Fruit fly (Drosophila melanogaster) whole organism: Measurements from ENCODE around the gene CG18135.

Source experiments
- CG8478 ChIP-seq: fragments of >200 bp; optimal IDR thresholded peaks from 2 replicates; lab custom pipeline; 2018; ENCODE audit warnings: inconsistent platforms
- Dll ChIP-seq: fragments of >200 bp; optimal IDR thresholded peaks from 2 replicates; lab custom pipeline; 2017
- EcR ChIP-seq, 2 experiments: fragments of >200 bp; optimal IDR thresholded peaks; 2 replicates each; lab custom pipeline; 2017; ENCODE audit warnings: missing biosample characterization in 2 of 2, missing genetic modification characterization in 2 of 2, missing genetic modification reagents in 2 of 2
- pan ChIP-seq: fragments of >200 bp; optimal IDR thresholded peaks from 2 replicates; lab custom pipeline; 2017
- psq ChIP-seq: fragments of >200 bp; optimal IDR thresholded peaks from 2 replicates; lab custom pipeline; 2017
- usp ChIP-seq: fragments of >200 bp; optimal IDR thresholded peaks from 2 replicates; lab custom pipeline; 2017; ENCODE audit warnings: missing biosample characterization, missing genetic modification characterization, mixed read lengths

The CG18135 gene

DNA sequence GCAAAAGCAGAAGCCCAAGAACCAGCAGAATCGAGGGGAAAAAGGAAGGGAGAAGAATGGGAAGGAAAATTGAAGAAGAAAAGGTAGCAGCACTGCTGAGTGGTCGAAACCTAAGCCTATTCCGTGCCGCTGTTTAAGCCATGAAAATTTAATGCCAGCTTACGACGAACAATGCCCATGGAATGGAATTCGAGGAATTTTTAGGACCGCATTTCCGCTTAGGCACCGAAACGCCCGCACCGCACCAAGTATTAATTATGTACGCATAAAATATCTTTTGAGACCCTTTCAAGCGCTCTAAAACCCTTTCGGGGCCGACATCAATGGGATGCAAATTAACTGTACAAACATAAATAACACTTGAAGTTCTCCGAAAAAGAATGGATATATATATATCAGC, 38.0 kb upstream of the CG18135 start:
- TF ChIP-seq EcR (GFP tag; optimal IDR thresholded peaks at IDR 0.05; lab: Kevin White, UChicago) (no peak), psq (no peak), CG8478 (lab: Kevin White, UChicago) (no peak), pan (lab: Kevin White, UChicago) (no peak), Dll (lab: Kevin White, UChicago) (no peak), usp (GFP tag; lab: Kevin White, UChicago) (no peak)

DNA sequence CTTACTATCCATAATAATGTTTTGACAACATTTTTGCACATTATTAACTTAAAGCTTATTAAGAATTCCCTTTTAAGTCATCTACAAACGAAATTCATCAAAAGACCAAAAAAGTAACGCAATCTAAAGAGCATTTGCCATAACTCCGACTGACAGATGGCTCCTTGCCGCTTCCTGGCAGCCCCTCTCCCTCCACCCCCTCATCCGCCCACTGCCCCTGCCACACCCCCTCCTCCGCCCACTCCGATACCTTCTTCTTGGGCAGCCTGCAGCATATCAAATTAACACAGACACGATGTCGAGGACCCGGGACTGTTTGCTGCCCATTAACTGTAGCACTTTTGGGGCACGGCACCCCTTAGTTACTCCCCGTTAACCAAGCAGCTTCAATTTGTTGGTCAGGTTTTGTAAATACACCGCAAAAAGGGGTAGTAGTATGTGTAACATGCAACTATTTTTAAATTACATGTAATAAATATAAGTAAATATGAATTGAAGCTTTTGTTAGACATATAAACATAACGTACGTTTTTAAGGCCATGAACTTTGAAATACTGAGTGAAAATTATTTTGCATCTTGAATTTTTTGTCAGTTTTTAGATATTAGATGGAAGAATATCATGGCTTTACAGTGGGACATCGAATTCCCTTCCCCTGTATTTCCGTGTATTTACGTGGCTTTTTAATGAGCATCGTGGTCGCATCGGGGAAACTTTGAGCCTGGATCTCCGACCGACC, 37.2 kb upstream of the CG18135 start:
- TF ChIP-seq psq (no peak), Dll (lab: Kevin White, UChicago) (peak; percentile 43)

DNA sequence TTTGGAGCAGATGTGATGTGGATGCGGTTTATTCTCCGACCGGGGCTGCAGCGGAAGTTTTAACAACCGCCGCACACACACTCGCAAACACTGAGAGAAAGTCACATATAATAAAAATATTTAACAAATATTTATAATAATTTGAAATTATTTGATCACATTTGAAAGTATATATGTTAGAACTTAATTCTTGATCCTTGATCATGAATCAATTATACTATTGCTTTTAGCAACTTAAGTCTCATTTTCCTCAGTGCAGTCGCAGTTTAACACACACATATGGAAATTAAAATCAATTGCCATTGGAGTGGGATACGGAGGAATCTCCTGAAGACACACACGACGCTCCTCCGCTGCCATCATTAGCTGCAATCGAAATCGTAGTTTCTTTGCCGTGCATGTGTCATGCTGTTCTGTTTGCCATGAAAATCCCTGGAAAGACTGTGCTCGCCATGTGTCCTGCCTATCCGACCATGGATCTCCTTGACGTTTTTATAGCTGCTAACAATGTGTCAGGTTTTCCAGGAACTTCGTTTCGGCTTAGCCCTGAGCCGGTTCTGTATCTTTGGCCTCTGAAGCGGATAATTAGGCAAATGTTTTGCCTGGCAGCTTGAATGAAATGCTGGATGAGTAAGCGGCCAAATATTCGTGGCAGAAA, 35.2 kb upstream of the CG18135 start:
- TF ChIP-seq Dll (lab: Kevin White, UChicago) (no peak), usp (GFP tag; lab: Kevin White, UChicago) (no peak)

DNA sequence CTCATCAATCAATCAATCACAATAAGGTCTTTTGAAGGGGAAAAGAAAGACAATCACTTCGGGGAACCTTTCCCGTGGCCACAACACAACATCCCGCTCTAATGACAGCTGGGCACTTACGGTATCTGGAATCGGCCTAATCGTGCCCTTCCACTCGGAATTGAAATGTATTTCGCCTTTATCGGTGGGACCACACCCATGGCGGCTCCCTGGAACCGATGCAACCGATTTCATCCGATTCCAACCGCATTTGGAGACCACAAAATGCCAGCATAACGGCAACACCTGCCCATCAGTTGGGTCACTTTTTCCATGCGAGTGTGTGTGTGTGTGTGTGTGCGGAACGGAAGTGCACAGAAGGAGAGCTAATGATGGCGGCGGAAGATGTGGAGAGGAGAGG, 34.6 kb upstream of the CG18135 start:
- TF ChIP-seq Dll (lab: Kevin White, UChicago) (no peak), usp (GFP tag; lab: Kevin White, UChicago) (no peak)

DNA sequence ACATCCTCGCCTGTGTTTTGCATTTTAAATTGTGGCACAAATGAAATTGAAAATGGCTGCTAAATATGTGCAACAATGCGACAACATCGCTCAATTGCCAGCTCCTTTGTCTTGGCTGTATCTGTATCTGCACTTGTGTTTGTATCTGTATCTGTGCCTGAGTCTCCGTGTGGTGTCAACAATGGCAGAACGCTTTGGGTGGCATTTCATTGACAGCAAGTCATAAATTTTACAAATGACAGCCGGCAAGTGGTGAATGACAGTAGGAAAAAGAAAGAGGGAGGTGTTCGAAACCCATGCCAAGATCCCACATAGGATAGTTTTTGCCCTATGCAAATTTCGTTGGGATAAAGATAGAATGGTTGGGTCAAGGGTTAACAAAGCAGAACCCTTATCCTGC, 33.8 kb upstream of the CG18135 start:
- TF ChIP-seq Dll (lab: Kevin White, UChicago) (no peak), CG8478 (lab: Kevin White, UChicago) (no peak), pan (lab: Kevin White, UChicago) (no peak), psq (no peak), EcR (GFP tag; optimal IDR thresholded peaks at IDR 0.05; lab: Kevin White, UChicago) (no peak), usp (GFP tag; lab: Kevin White, UChicago) (no peak)

DNA sequence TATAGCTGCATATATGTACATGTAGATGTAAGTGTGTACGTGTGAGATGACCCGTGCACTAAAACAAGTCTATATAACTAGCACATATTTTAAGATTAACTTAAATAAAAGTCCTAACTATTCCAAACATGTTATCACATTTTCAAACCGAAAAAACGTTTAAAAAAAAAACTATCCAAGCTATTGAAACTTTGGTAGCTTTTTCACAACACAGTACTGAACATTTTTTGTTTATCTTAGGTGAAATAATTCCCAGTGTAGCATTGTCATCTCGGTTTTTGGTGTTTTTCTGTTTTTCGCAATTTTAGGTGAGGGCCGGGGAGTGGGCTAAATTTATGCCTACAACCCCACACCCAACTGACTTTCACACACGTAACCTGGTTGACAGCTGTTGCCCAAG, 29.1 kb upstream of the CG18135 start:
- TF ChIP-seq usp (GFP tag; lab: Kevin White, UChicago), result no peak
- TF ChIP-seq pan (lab: Kevin White, UChicago), result no peak
- TF ChIP-seq Dll (lab: Kevin White, UChicago), result no peak
- no peak for TF ChIP-seq CG8478 (lab: Kevin White, UChicago)
- TF ChIP-seq psq, result no peak
- no peak for TF ChIP-seq EcR (GFP tag; optimal IDR thresholded peaks at IDR 0.05; lab: Kevin White, UChicago)

DNA sequence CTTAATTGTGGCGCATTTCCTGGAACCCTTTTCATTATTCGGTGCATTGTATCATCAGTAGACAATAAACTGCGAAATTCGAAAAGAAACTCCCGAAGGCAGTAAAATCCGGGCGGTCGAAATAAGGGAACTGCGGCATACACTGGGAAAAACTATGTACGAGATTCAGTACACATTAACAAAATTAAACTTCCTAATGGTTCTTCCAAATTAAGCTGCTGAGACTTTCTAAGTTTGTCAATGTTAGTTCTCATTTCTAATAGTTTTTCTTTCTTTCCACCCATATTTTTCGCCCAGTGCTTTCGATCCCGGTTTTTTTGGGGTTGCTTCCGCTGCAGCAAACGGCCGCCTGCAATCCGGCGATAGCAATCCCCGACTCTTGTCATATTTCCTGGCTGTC, 26.7 kb upstream of the CG18135 start:
- TF ChIP-seq usp (GFP tag; lab: Kevin White, UChicago) (no peak), CG8478 (lab: Kevin White, UChicago) (no peak), pan (lab: Kevin White, UChicago) (no peak), Dll (lab: Kevin White, UChicago) (no peak), psq (no peak), EcR (GFP tag; optimal IDR thresholded peaks at IDR 0.05; lab: Kevin White, UChicago) (no peak)

DNA sequence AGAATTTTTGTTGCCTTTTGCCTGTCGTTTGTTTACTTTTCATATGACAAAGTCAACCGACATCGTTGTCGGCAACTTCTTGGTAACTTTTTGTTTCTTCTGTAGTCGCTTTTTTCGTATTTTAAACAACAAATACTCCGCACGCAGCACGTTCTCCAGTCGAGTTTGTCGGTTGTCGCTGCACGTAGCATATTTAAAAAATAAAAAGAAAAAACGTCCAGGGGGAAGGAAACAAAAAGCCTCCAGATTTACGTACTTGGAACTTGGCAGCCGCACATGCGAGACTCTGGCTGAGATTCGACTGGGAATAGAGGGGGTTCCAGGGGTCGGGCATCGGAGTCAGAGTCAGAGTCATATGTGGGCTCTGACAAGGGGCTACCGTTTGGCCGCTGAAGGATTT, 23.6 kb upstream of the CG18135 start:
- TF ChIP-seq CG8478 (lab: Kevin White, UChicago) (no peak), Dll (lab: Kevin White, UChicago) (no peak)

DNA sequence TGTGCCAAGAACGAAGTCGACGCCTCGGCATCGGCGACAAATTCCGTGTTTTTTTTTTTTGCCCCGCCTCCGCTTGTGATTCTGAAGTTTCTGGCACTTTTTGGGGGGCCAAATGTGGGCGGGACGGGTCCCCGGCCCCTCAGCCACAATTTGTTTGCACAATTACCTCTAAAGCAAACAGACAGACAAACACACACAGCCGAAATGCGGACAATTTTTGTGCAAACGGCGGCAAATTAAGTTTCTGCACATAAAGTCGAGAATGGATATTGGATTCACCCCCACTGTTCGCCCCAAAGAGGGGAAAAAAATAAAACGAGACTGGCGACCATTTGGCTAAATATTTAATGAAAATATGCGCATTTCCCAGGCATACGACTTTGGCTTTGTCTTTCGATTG, 22.4 kb upstream of the CG18135 start:
- TF ChIP-seq Dll (lab: Kevin White, UChicago) (no peak), pan (lab: Kevin White, UChicago) (no peak)

DNA sequence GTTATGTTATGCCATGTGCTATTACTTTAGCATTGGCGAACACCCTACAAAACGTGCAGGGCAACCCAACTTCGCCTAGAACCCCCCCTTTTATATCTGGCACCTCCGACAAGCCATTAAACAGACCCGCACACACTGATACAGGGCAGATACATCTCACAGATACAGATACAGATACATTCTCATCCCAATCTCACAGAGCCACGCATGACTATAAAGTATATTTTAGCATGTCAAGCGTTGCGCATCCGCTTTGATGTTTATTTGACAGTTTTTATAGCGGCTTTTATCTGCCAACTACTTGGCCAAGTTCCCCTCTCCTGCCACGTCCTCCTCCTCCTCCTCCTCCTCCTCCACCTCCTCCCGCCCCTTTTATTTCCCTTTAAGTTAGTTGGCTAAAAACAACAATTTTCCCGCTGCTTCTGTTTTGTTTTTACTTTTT, 21.2 kb upstream of the CG18135 start:
- TF ChIP-seq psq (no peak), pan (lab: Kevin White, UChicago) (no peak), Dll (lab: Kevin White, UChicago) (no peak), usp (GFP tag; lab: Kevin White, UChicago) (no peak), CG8478 (lab: Kevin White, UChicago) (no peak), EcR (GFP tag; optimal IDR thresholded peaks at IDR 0.05; lab: Kevin White, UChicago) (no peak)

DNA sequence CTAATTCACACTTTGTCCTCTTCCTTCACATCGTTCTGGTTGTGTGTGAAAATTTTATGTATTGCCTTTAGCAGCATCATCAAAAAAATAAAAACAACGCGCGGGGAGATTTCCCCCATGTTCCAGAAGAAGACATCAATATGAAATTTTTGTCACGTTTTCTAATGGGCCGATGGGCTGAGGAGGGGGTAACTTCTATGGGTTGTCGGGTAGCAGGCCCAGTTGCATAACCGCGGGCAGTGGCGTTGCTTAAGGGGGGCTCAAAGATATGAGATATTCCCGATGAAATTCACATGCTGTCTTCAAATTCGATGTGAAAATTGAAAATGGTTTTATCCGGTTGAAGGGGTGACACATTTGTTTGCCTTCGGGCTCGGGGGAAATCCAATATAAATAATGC, 20.4 kb upstream of the CG18135 start:
- TF ChIP-seq usp (GFP tag; lab: Kevin White, UChicago), result no peak
- TF ChIP-seq Dll (lab: Kevin White, UChicago), result no peak
- no peak for TF ChIP-seq CG8478 (lab: Kevin White, UChicago)
- no peak for TF ChIP-seq pan (lab: Kevin White, UChicago)
- TF ChIP-seq EcR (GFP tag; optimal IDR thresholded peaks at IDR 0.05; lab: Kevin White, UChicago), result no peak
- TF ChIP-seq psq, result no peak

DNA sequence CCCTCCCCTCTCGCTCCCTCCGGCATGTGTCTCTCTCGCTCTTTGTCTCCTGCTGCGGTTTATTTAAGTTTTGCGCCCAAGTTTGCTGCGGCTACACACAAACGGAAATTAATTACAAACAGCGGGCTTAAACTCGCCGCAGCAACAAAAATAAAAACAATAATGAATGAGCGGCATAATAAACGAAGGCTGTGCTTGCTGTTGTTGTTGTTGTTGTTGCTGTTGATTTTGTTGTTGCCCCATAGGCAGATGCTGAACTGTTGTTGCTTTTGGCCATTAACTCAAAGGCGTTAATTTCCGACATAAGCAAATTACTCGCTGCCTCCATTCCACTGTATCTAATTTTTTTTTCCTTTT, 18.7 kb upstream of the CG18135 start:
- TF ChIP-seq EcR (GFP tag; optimal IDR thresholded peaks at IDR 0.05; lab: Kevin White, UChicago) (no peak), psq (no peak), usp (GFP tag; lab: Kevin White, UChicago) (no peak), CG8478 (lab: Kevin White, UChicago) (no peak), pan (lab: Kevin White, UChicago) (no peak), Dll (lab: Kevin White, UChicago) (no peak)
